Fruit fly (Drosophila melanogaster) whole organism: ENCODE results near the gene PH4alphaEFB.

Source experiments
- CG8478 ChIP-seq: fragments of >200 bp; optimal IDR thresholded peaks from 2 replicates; lab custom pipeline; 2018; ENCODE audit warnings: inconsistent platforms
- Dll ChIP-seq: fragments of >200 bp; optimal IDR thresholded peaks from 2 replicates; lab custom pipeline; 2017
- EcR ChIP-seq, 2 experiments: fragments of >200 bp; optimal IDR thresholded peaks; 2 replicates each; lab custom pipeline; 2017; ENCODE audit warnings: missing biosample characterization in 2 of 2, missing genetic modification characterization in 2 of 2, missing genetic modification reagents in 2 of 2
- pan ChIP-seq: fragments of >200 bp; optimal IDR thresholded peaks from 2 replicates; lab custom pipeline; 2017
- psq ChIP-seq: fragments of >200 bp; optimal IDR thresholded peaks from 2 replicates; lab custom pipeline; 2017
- usp ChIP-seq: fragments of >200 bp; optimal IDR thresholded peaks from 2 replicates; lab custom pipeline; 2017; ENCODE audit warnings: missing biosample characterization, missing genetic modification characterization, mixed read lengths

Gene PH4alphaEFB

dm6 chr3R:30443549-30444133, 22.2 kb upstream of the PH4alphaEFB start, which contains the start of gene CG15537:
TSS of gene CG15537 (minus strand) at chr3R:30443599.
- TF ChIP-seq psq (lab: Kevin White, UChicago) (no peak), Dll (no peak), EcR (GFP tag; optimal IDR thresholded peaks at IDR 0.05; lab: Kevin White, UChicago) (no peak), usp (GFP tag; lab: Kevin White, UChicago) (no peak), CG8478 (lab: Kevin White, UChicago) (no peak), pan (lab: Kevin White, UChicago) (no peak)

DNA sequence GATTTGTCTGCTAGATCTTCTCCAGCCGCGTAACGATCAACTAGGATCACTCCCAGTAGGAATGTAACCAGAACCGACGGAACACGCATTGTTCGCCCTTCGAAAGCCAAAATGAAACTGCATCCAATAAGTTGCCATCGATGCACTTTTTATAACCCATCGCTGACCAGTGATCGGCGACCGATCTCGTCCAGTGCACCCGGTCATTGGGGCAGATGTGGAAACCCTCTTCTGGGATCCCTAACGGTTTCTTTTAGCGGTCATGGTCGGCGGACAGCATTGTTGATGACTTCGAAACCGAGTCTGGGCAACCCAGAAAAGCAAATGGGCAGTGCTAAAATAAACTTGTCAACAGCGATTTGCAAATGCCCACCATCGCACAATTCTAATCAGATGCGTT, 20.9 kb upstream of the PH4alphaEFB start, which contains the start of gene Osi23:
Gene Osi23, minus strand, starts transcription at position 101 of the 400 bp plus-strand sequence.
- TF ChIP-seq CG8478 (lab: Kevin White, UChicago) = no peak

DNA sequence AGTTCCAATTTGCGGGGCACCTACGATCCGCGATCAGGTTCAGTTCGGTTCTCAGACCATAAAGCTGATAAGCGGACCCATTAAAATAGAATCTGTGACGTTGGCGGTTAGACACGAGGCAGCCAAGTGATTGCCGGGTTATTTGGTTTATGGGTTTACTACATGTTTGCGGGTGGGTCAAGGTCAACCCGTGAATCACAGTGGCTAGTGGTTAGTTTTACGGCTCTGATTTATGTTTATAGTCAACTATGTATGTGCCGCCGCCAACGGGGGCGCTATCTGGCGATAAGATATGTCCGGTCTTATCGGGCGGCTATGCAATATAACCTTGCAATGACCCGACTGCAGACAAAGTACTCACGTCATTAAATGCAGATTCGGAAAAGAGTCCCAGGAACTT, 16.4 kb upstream of the PH4alphaEFB start:
- TF ChIP-seq EcR (GFP tag; optimal IDR thresholded peaks at IDR 0.05; lab: Kevin White, UChicago) (no peak), psq (lab: Kevin White, UChicago) (no peak), Dll (no peak), pan (lab: Kevin White, UChicago) (no peak), CG8478 (lab: Kevin White, UChicago) (no peak), usp (GFP tag; lab: Kevin White, UChicago) (no peak)

DNA sequence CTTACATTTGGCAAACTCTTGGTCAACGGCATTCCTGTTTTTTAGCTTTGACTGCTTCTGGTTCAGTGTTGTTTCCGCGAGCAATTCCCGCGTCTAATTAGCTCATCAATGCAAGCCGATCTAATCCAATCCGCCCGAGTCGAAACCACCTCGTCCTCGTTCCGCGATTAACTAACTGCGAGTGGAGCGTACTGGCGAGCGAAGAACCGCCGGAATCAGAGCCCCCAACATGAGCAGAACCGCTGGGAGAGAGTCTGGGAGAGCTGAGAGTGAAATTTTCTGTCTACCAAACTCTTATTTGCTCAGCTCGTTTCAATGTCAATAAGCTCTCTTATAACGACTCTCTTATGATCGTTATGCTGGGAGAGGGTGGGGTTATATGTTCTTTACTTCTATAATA, 15.6 kb upstream of the PH4alphaEFB start:
- no peak for TF ChIP-seq CG8478 (lab: Kevin White, UChicago)
- TF ChIP-seq Dll = peak; percentile 91

DNA sequence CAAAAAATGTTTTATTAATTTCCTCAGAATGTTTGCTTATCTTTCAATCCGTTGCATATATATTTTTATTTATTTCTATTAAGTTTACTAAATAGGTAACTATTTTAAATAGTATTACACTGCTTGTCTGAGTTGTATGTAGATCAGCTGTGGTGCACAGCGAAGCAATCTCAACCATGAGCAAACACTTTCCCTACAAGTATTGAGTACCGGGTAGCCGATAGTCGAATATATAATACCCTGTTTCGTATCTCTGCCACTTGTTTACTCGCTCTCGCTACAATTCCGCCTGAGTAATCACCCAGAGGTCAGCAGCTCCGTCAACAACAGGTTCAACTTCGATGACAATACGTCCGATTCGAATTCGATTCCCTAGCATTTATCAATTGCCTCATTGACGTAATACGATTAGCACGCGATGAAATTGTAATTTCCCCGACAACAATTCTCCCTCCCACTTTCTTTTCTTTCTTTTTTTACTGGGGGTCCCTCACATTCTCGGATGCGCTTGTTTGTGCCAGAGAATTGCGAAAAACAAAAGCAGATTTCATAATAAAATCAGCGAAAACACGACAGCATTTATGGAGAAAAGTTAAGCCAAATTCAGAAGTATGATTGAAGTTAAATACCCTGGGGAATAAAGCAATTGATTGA, 15.0 kb upstream of the PH4alphaEFB start:
- TF ChIP-seq usp (GFP tag; lab: Kevin White, UChicago) (no peak), CG8478 (lab: Kevin White, UChicago) (no peak), psq (lab: Kevin White, UChicago) (no peak), EcR (GFP tag; optimal IDR thresholded peaks at IDR 0.05; lab: Kevin White, UChicago) (no peak), Dll (no peak), pan (lab: Kevin White, UChicago) (no peak)

dm6 chr3R:30453236-30453635, 12.6 kb upstream of the PH4alphaEFB start:
- TF ChIP-seq CG8478 (lab: Kevin White, UChicago) (no peak), usp (GFP tag; lab: Kevin White, UChicago) (no peak), Dll (no peak), psq (lab: Kevin White, UChicago) (no peak), EcR (GFP tag; optimal IDR thresholded peaks at IDR 0.05; lab: Kevin White, UChicago) (no peak), pan (lab: Kevin White, UChicago) (no peak)

- no peak for TF ChIP-seq EcR (GFP tag; optimal IDR thresholded peaks at IDR 0.05; lab: Kevin White, UChicago)
- TF ChIP-seq CG8478 (lab: Kevin White, UChicago) = no peak
- TF ChIP-seq usp (GFP tag; lab: Kevin White, UChicago) = no peak
- no peak for TF ChIP-seq pan (lab: Kevin White, UChicago)
- no peak for TF ChIP-seq Dll
- TF ChIP-seq psq (lab: Kevin White, UChicago) = no peak
Observed at dm6 chr3R:30454442-30454841, 11.4 kb upstream of the PH4alphaEFB start.

DNA sequence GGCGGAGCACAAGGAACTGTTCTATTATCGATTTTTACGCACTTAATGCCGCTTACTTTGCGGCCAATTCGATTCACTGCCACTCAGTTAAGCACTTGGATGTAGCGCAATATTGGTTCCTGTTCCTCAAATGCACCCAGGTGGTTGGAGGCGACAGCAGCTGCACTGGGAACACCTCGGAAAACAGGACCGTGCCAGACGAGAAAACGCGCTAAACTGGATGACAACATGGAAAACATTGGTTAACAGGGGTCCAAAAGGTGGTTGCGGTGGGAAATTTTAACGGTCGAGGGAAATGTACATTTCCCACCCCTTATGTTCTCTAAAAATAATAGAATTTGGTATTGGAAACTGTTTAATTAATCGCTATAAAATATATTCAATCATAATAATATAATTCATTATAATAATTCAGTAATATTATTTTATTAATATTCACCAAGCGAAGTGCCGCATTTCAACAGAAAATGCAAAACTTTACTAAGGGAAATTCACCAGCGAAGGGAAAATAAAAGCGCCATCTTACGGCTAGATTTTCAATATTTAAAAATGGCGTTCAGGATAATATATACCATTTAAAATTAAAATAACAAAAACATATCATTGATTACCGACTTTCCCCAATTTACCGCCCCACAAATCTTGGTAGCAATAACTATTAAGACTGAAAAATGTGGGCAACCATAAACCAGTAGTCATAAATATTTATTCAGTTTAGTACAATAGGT, 9.9 kb upstream of the PH4alphaEFB start, which contains the start of gene aralar1:
Gene aralar1, minus strand, starts transcription at position 51 of the 728 bp plus-strand sequence.
- TF ChIP-seq CG8478 (lab: Kevin White, UChicago) = no peak
- no peak for TF ChIP-seq usp (GFP tag; lab: Kevin White, UChicago)
- TF ChIP-seq EcR (GFP tag; optimal IDR thresholded peaks at IDR 0.05; lab: Kevin White, UChicago) = no peak
- no peak for TF ChIP-seq psq (lab: Kevin White, UChicago)
- TF ChIP-seq pan (lab: Kevin White, UChicago) = no peak
- no peak for TF ChIP-seq Dll

DNA sequence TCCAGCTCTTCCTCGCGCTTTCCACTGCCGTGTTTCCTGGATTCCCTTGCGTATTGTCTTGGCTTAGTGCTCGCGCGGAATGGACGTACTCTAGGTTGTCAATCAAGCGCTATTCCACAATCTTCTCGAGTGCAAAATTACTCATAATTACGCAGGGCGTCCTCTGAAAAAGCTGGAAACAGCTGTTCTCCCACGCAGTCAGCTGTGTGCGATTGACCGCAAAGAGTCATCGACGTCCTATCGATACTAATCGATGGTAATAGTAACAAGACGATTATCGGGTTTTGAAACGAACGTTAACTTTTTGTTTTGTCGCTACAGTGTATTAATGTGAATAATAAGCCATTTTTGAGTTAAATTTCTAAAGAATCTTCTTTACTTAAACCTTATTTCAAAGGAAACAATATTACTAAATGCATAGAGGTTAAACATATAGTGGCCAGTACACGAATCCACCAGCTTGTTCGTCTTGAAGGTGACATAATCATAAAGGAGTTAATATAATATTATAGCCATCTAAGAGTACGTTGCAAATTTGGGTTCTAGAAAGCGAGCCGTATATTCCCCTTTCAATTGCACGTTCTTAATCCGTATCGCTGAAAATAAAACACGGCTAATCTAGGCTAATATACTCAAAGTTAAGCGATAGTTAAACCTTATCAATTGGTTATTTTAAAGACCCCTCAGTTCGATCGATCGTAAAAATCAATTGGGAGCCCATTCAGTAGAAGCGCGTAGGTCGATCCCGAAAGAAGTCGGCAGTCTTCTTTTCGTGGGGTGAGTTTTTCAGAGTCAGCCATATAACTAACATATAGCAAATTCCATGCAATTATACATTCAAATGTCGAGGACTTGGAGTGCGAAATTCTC, 6.5 kb upstream of the PH4alphaEFB start, which contains the start of the genes CG2224 and CDase:
Gene CG2224, minus strand, starts transcription at position 235 of the 870 bp plus-strand sequence.
Gene CDase, plus strand, starts transcription at position 456 of the 870 bp plus-strand sequence.
- TF ChIP-seq psq (lab: Kevin White, UChicago) = no peak
- no peak for TF ChIP-seq CG8478 (lab: Kevin White, UChicago)
- no peak for TF ChIP-seq pan (lab: Kevin White, UChicago)
- TF ChIP-seq usp (GFP tag; lab: Kevin White, UChicago) = no peak
- TF ChIP-seq Dll = no peak
- no peak for TF ChIP-seq EcR (GFP tag; optimal IDR thresholded peaks at IDR 0.05; lab: Kevin White, UChicago)

dm6 chr3R:30460187-30460586, 5.7 kb upstream of the PH4alphaEFB start:
- no peak for TF ChIP-seq psq (lab: Kevin White, UChicago)
- no peak for TF ChIP-seq EcR (GFP tag; optimal IDR thresholded peaks at IDR 0.05; lab: Kevin White, UChicago)
- no peak for TF ChIP-seq Dll
- TF ChIP-seq pan (lab: Kevin White, UChicago) = no peak
